Fruit fly (Drosophila melanogaster): Measurements from ENCODE around the gene CG3386.

The CG3386 gene

DNA sequence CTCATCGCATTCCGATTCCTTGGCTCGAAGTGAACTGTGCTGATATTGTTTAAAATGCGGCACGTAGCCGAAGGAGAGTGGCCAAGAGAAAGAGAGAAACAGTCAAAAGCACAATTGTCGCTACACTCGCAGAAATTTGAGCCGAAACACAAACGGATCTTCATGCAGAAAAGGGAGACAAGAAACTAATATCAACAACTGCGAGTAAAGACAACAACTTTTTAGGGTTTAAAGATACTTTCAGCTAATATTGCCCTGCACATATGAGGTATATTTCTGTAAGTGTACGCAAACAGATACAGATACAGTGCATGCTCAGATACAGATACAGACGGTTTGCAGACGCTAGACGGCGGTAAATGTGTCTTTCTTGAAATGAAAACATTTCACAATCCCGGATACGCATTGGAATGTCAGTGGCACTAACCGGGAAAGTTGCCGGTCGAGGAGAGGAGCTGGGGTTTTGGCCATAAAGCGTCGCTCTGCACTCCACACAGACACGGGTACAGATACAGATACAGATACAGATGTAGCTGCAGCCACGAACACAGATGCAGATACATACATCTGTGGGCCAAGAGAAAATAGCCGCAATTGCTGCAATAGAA lies 38.1 kb downstream of the CG3386 start (continued):
- TF ChIP-seq Pdp1 (GFP tag; optimal IDR thresholded peaks at IDR 0.05): peak; percentile 82 to 91
- TF ChIP-seq D19A (tag; optimal IDR thresholded peaks at IDR 0.05): peak; percentile 79
- TF ChIP-seq CG14014 (GFP tag; IDR thresholded peaks at IDR 0.05): peak; percentile 76
- TF ChIP-seq CG17385 (GFP tag; optimal IDR thresholded peaks at IDR 0.05): peak; percentile 79
- peak; percentile 90 for TF ChIP-seq Asciz (GFP tag; optimal IDR thresholded peaks at IDR 0.05)
- no peak for TF ChIP-seq pfk (GFP tag; optimal IDR thresholded peaks at IDR 0.05)
- peak; percentile 62 for TF ChIP-seq CG12104 (GFP tag; optimal IDR thresholded peaks at IDR 0.05)
- no peak for TF ChIP-seq hth (optimal IDR thresholded peaks at IDR 0.05)
- TF ChIP-seq insv (GFP tag; optimal IDR thresholded peaks at IDR 0.05): no peak
- peak; percentile 87 for TF ChIP-seq CG15269 (tag; optimal IDR thresholded peaks at IDR 0.05)
- TF ChIP-seq zfh2 (GFP tag; optimal IDR thresholded peaks at IDR 0.05): peak; percentile 73
- no peak for TF ChIP-seq CG42726 (GFP tag; IDR thresholded peaks at IDR 0.05; ENCODE audit: partially characterized antibody)
- peak; percentile 82 for TF ChIP-seq bcd (GFP tag; optimal IDR thresholded peaks at IDR 0.05)
- TF ChIP-seq Hand (GFP tag; optimal IDR thresholded peaks at IDR 0.05): peak; percentile 19
- TF ChIP-seq az2 (GFP tag; optimal IDR thresholded peaks at IDR 0.05): peak; percentile 93

DNA sequence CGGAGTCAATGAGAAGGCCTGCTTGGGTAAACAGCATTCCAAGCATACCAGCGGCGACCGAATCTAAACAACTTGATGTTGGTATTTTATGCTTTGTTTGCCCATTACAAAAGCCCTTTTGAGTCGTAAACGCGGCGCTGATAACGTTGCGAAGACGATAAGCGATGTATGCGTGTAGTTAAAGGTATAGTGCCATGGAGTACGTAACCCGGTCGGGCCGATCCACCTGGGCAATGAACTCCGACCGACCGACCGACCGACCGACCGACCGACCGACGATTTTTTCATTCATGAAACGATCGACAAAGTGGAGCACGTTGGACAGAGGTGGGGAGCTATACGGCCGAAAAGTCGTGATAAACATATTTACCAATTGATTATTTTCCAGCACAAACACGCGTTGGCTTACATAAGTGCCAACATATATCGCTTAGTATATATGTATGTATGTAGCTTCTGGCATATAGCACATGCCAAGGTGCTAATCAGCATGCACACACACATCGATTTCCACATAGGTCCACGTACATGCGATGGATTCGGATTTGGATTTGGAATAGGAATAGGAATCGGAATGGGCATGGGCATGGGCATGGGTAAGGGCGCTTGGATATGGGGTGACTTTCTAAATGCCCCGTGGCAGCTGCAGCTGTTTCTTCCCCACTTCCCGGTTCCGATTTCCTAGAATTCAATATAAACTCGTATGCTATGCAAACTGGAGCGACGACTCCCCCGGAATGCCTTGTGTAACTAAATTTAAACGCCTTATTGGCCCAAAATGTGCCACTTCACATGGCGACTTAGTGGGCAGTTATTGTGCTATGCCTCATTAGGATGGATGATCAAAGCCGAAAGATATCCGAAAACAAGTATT lies 39.2 kb downstream of the CG3386 start:
- TF ChIP-seq pita (GFP tag; optimal IDR thresholded peaks at IDR 0.05) (no peak), gce (GFP tag; IDR thresholded peaks at IDR 0.05) (peak; percentile 4; the same call in 1 of the 3 replicates), HmgD (GFP tag; optimal IDR thresholded peaks at IDR 0.05) (no peak), hbn (GFP tag; IDR thresholded peaks at IDR 0.05; ENCODE audit: partially characterized antibody) (no peak), CG14050 (GFP tag; IDR thresholded peaks at IDR 0.05) (no peak), prd (optimal IDR thresholded peaks at IDR 0.05) (no peak), prd (GFP tag; IDR thresholded peaks at IDR 0.05) (no peak), CG13894 (tag; optimal IDR thresholded peaks at IDR 0.05) (peak; percentile 17), CG11696 (GFP tag; IDR thresholded peaks at IDR 0.05) (no peak), BtbVII (GFP tag; optimal IDR thresholded peaks at IDR 0.05) (peak; percentile 51), CG18764 (GFP tag; optimal IDR thresholded peaks at IDR 0.05) (no peak), CG6765 (GFP tag; optimal IDR thresholded peaks at IDR 0.05) (no peak), phol (tag; optimal IDR thresholded peaks at IDR 0.05) (no peak), cad (GFP tag; optimal IDR thresholded peaks at IDR 0.05) (no peak), H15 (GFP tag; IDR thresholded peaks at IDR 0.05) (no peak), Scr (GFP tag; IDR thresholded peaks at IDR 0.05; ENCODE audit: partially characterized antibody) (no peak), slp2 (GFP tag; optimal IDR thresholded peaks at IDR 0.05) (no peak), CG8359 (GFP tag; optimal IDR thresholded peaks at IDR 0.05; ENCODE audit: borderline replicate concordance) (no peak), Sry-β (GFP tag; optimal IDR thresholded peaks at IDR 0.05) (no peak), Usf (GFP tag; optimal IDR thresholded peaks at IDR 0.05) (no peak), cg (GFP tag; optimal IDR thresholded peaks at IDR 0.05) (peak; percentile 56), Dip2 (GFP tag; IDR thresholded peaks at IDR 0.05) (no peak), Atf3 (GFP tag; optimal IDR thresholded peaks at IDR 0.05) (no peak), ac (GFP tag; optimal IDR thresholded peaks at IDR 0.05) (no peak), CG9797 (GFP tag; optimal IDR thresholded peaks at IDR 0.05) (no peak), CG6854 (GFP tag; optimal IDR thresholded peaks at IDR 0.05) (no peak), toy (GFP tag; IDR thresholded peaks at IDR 0.05) (no peak), Lhr (GFP tag; optimal IDR thresholded peaks at IDR 0.05) (no peak), twi (tag; optimal IDR thresholded peaks at IDR 0.05) (no peak), chif (GFP tag; optimal IDR thresholded peaks at IDR 0.05) (no peak), CG31224 (GFP tag; IDR thresholded peaks at IDR 0.05) (no peak), Deaf1 (tag; optimal IDR thresholded peaks at IDR 0.05) (peak; percentile 85), CG14965 (GFP tag; optimal IDR thresholded peaks at IDR 0.05; ENCODE audit: borderline replicate concordance) (peak; percentile 22)
